Fruit fly (Drosophila melanogaster) whole organism, pupa: ENCODE data around the gene spi.

Experiments used
- CG10348 ChIP-seq: fragments of 200-800 bp; sonication (Bioruptor generic); IDR thresholded peaks from 2 replicates; pipeline ENCODE4 v1.3.6; 2022; ENCODE audit warnings: missing biosample characterization, missing genetic modification characterization
- CG12605 ChIP-seq: fragments of 200-800 bp; sonication (Bioruptor generic); IDR thresholded peaks from 2 replicates; pipeline ENCODE4 v1.3.6; 2022; ENCODE audit warnings: missing biosample characterization, missing genetic modification characterization
- CG13204 ChIP-seq: fragments of 200-800 bp; sonication (Bioruptor generic); optimal IDR thresholded peaks from 2 replicates; lab custom pipeline; 2018; ENCODE audit warnings: missing biosample characterization, mild to moderate bottlenecking, missing genetic modification characterization, moderate library complexity
- CG14655 ChIP-seq: fragments of 200-800 bp; sonication (Bioruptor generic); optimal IDR thresholded peaks from 3 replicates; lab custom pipeline; 2017; ENCODE audit warnings: mild to moderate bottlenecking, missing biosample characterization, missing genetic modification reagents, missing genetic modification characterization
- CG15710 ChIP-seq: fragments of 200-800 bp; sonication (Bioruptor generic); optimal IDR thresholded peaks from 2 replicates; lab custom pipeline; 2018; ENCODE audit warnings: missing biosample characterization, mild to moderate bottlenecking, missing genetic modification characterization, moderate library complexity
- CG17806 ChIP-seq: fragments of 200-800 bp; sonication (Bioruptor generic); optimal IDR thresholded peaks from 2 replicates; lab custom pipeline; 2018; ENCODE audit warnings: missing biosample characterization, mild to moderate bottlenecking, missing genetic modification characterization, moderate library complexity
- CG32121 ChIP-seq: fragments of 200-800 bp; sonication (Bioruptor generic); IDR thresholded peaks from 2 replicates; pipeline ENCODE4 v1.3.6; 2022; ENCODE audit warnings: missing biosample characterization, missing genetic modification characterization
- CG34367 ChIP-seq: fragments of 200-800 bp; sonication (Bioruptor generic); optimal IDR thresholded peaks from 2 replicates; lab custom pipeline; 2018; ENCODE audit warnings: missing biosample characterization, mild to moderate bottlenecking, missing genetic modification characterization
- CG4496 ChIP-seq: fragments of 200-800 bp; sonication (Bioruptor generic); IDR thresholded peaks from 3 replicates; pipeline ENCODE4 v1.3.6; 2022; ENCODE audit warnings: missing biosample characterization, missing genetic modification characterization
- CG8159 ChIP-seq: fragments of 200-800 bp; sonication (Bioruptor generic); optimal IDR thresholded peaks from 3 replicates; lab custom pipeline; 2018; ENCODE audit warnings: missing biosample characterization, mild to moderate bottlenecking, missing genetic modification characterization, moderate library complexity
- CG8301 ChIP-seq: fragments of 200-800 bp; sonication (Bioruptor generic); optimal IDR thresholded peaks from 2 replicates; lab custom pipeline; 2018; ENCODE audit warnings: missing biosample characterization, mild to moderate bottlenecking, missing genetic modification characterization
- CG9948 ChIP-seq: fragments of 200-800 bp; sonication (Bioruptor generic); optimal IDR thresholded peaks from 2 replicates; lab custom pipeline; 2018; ENCODE audit warnings: missing biosample characterization, mild to moderate bottlenecking, missing genetic modification characterization, moderate library complexity
- D1 ChIP-seq: fragments of 200-800 bp; sonication (Bioruptor generic); optimal IDR thresholded peaks from 2 replicates; lab custom pipeline; 2018; ENCODE audit warnings: missing biosample characterization, mild to moderate bottlenecking, missing genetic modification characterization, moderate library complexity
- EcR ChIP-seq: fragments of 200-800 bp; sonication (Bioruptor generic); optimal IDR thresholded peaks from 3 replicates; lab custom pipeline; 2019; ENCODE audit warnings: missing biosample characterization, missing genetic modification characterization, mild to moderate bottlenecking, moderate library complexity, missing genetic modification reagents
- Ets98B ChIP-seq: fragments of 200-800 bp; sonication (Bioruptor generic); IDR thresholded peaks from 2 replicates; pipeline ENCODE4 v1.3.6; 2022; ENCODE audit warnings: missing biosample characterization, missing genetic modification characterization
- Pif1A ChIP-seq: fragments of 200-800 bp; sonication (Bioruptor generic); optimal IDR thresholded peaks from 3 replicates; lab custom pipeline; 2016; ENCODE audit warnings: missing biosample characterization, missing genetic modification characterization
- Pif1B ChIP-seq: fragments of 200-800 bp; sonication (Bioruptor generic); optimal IDR thresholded peaks from 3 replicates; lab custom pipeline; 2016; ENCODE audit warnings: missing biosample characterization, missing genetic modification characterization
- Snoo ChIP-seq: fragments of 200-800 bp; sonication (Bioruptor generic); optimal IDR thresholded peaks from 3 replicates; lab custom pipeline; 2017; ENCODE audit warnings: missing biosample characterization, mild to moderate bottlenecking, missing genetic modification characterization, inconsistent platforms
- fd96Ca ChIP-seq: fragments of 200-800 bp; sonication (Bioruptor generic); IDR thresholded peaks from 3 replicates; pipeline ENCODE4 v1.3.6; 2022; ENCODE audit warnings: missing biosample characterization, missing genetic modification characterization
- gl ChIP-seq: fragments of 200-800 bp; sonication (Bioruptor generic); optimal IDR thresholded peaks from 2 replicates; lab custom pipeline; 2018; ENCODE audit warnings: missing biosample characterization, mild to moderate bottlenecking, missing genetic modification characterization
- rn ChIP-seq: fragments of 200-800 bp; sonication (Bioruptor generic); IDR thresholded peaks from 2 replicates; pipeline ENCODE4 v1.3.6; 2022; ENCODE audit warnings: missing biosample characterization, missing genetic modification characterization

spi gene

dm6 chr2L:19572496-19573317 lies 4.4 kb downstream of the spi start:
- TF ChIP-seq Pif1B (GFP tag; lab: Kevin White, UChicago), result peak; percentile 92
- TF ChIP-seq CG9948 (tag; lab: Kevin White, UChicago), result peak; percentile 93
- peak; percentile 50; the same call in 1 of the 2 replicates for TF ChIP-seq CG12605 (GFP tag; lab: Robert Waterston, UW)
- TF ChIP-seq rn, result peak; percentile 28; the same call in 1 of the 2 replicates
- peak; percentile 83 for TF ChIP-seq gl (tag; lab: Kevin White, UChicago)
- TF ChIP-seq CG32121 (GFP tag; lab: Robert Waterston, UW), result peak; percentile 78
- TF ChIP-seq Ets98B (GFP tag; lab: Robert Waterston, UW), result peak; percentile 71
- peak; percentile 89 for TF ChIP-seq D1 (tag; lab: Kevin White, UChicago)
- peak; percentile 96 for TF ChIP-seq CG8301 (tag; lab: Kevin White, UChicago)
- TF ChIP-seq Pif1A (GFP tag; lab: Kevin White, UChicago), result peak; percentile 95
- peak; percentile 91 for TF ChIP-seq Snoo (tag; lab: Kevin White, UChicago)
- TF ChIP-seq CG14655 (GFP tag; lab: Kevin White, UChicago), result peak; percentile 96
- peak; percentile 89 for TF ChIP-seq CG34367
- peak; percentile 93 for TF ChIP-seq CG17806
- TF ChIP-seq CG15710, result peak; percentile 92
- TF ChIP-seq CG8159 (tag; lab: Kevin White, UChicago), result peak; percentile 95
- peak; percentile 96 for TF ChIP-seq EcR (GFP tag; lab: Kevin White, UChicago)
- peak; percentile 60; the same call in 2 of the 3 replicates for TF ChIP-seq CG4496 (GFP tag; lab: Robert Waterston, UW)
- TF ChIP-seq CG10348 (GFP tag; lab: Robert Waterston, UW), result no peak; the same call in none of the 2 replicates
- peak; percentile 83 for TF ChIP-seq CG13204 (GFP tag; lab: Kevin White, UChicago)
- TF ChIP-seq fd96Ca (GFP tag; lab: Robert Waterston, UW), result peak; percentile 59; the same call in 1 of the 3 replicates

DNA sequence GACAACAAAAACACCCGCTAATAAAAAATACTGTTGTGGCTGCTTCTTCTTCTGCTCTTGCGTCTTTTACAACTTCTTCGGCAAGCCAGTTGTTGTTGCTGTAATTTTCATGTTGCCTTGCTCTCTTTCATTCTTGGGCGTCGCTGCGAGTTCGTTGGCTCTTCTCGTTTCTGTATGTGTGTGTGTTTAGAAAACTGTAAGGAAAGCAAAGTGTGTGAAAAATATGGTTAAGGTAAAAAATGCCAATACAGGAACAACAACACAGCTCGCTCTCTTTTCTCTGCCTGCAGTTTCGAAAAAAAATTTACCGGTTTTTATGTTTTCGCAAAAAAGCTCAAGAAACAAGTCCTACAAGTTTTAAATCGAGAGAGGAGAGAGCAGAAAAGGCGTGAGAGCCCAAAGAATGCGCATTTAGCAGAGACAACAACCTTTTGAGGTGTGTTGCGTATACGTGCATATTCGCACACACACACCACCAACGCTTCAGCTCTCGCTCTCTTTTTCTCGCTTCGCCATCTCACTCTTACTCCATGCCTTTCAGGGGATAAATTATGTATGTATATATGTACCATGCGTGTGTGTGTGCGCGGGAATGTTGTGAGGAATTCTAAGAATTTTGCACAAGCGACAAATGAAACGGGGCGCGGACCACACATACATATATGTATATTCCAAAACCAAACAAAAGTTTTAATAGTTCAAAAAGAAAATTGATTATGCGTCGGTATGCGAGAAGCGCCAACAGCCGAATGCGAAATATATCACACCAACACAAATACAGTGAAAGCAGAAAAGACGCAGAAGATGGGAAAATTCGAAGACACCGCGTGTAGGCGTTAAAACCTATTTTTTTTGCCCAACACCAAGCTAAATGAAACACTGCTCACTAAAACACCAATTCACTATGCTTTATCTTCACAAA lies 5.3 kb downstream of the spi start:
- no peak for TF ChIP-seq CG34367
- TF ChIP-seq Ets98B (GFP tag; lab: Robert Waterston, UW), result peak; percentile 68
- TF ChIP-seq CG13204 (GFP tag; lab: Kevin White, UChicago), result no peak
- TF ChIP-seq Pif1A (GFP tag; lab: Kevin White, UChicago), result no peak
- peak; percentile 98 for TF ChIP-seq EcR (GFP tag; lab: Kevin White, UChicago)
- no peak for TF ChIP-seq CG4496 (GFP tag; lab: Robert Waterston, UW)
- TF ChIP-seq CG8301 (tag; lab: Kevin White, UChicago), result no peak
- peak; percentile 49; the same call in 1 of the 2 replicates for TF ChIP-seq CG32121 (GFP tag; lab: Robert Waterston, UW)
- TF ChIP-seq Snoo (tag; lab: Kevin White, UChicago), result no peak
- no peak for TF ChIP-seq D1 (tag; lab: Kevin White, UChicago)
- no peak for TF ChIP-seq rn
- TF ChIP-seq CG8159 (tag; lab: Kevin White, UChicago), result no peak
- peak; percentile 14 for TF ChIP-seq Pif1B (GFP tag; lab: Kevin White, UChicago)
- TF ChIP-seq gl (tag; lab: Kevin White, UChicago), result no peak
- peak; percentile 27 for TF ChIP-seq CG14655 (GFP tag; lab: Kevin White, UChicago)
- TF ChIP-seq fd96Ca (GFP tag; lab: Robert Waterston, UW), result no peak; the same call in 2 of the 3 replicates
- TF ChIP-seq CG12605 (GFP tag; lab: Robert Waterston, UW), result peak; percentile 55; the same call in 1 of the 2 replicates
- TF ChIP-seq CG9948 (tag; lab: Kevin White, UChicago), result no peak
- TF ChIP-seq CG10348 (GFP tag; lab: Robert Waterston, UW), result no peak
- TF ChIP-seq CG15710, result no peak
- TF ChIP-seq CG17806, result no peak
- TF ChIP-seq, all 21 proteins: peak for 6

DNA sequence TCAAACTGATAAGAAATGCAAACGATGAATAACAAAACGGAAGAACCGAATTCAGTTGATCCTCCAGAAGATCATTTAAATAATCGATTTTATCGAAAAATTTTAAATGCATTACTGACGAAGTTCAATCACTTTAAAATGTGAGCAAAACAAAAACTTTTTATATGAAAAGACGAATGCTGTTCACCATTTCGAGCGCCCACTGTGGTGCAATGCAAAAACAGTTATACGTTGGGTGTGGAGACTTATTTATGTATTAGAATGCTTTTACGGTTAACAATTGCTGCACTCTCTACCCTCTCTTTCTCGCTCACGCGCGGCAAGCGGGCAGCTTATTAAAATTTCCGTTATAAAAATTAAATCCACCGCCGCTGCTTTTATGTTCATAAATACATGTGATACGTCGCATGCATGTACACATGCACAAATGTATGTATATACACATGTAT lies 6.3 kb downstream of the spi start:
- TF ChIP-seq CG8301 (tag; lab: Kevin White, UChicago) (peak; percentile 37), CG10348 (GFP tag; lab: Robert Waterston, UW) (no peak), CG15710 (no peak), CG17806 (no peak), Pif1A (GFP tag; lab: Kevin White, UChicago) (peak; percentile 42), gl (tag; lab: Kevin White, UChicago) (no peak), D1 (tag; lab: Kevin White, UChicago) (no peak), Pif1B (GFP tag; lab: Kevin White, UChicago) (no peak), EcR (GFP tag; lab: Kevin White, UChicago) (no peak), Snoo (tag; lab: Kevin White, UChicago) (peak; percentile 1), CG12605 (GFP tag; lab: Robert Waterston, UW) (no peak), CG8159 (tag; lab: Kevin White, UChicago) (peak; percentile 25), CG13204 (GFP tag; lab: Kevin White, UChicago) (no peak), CG34367 (no peak), rn (no peak), CG4496 (GFP tag; lab: Robert Waterston, UW) (peak; percentile 81), fd96Ca (GFP tag; lab: Robert Waterston, UW) (0 out of 3 replicates have a peak, but pooled peaks have one; percentile 43), CG32121 (GFP tag; lab: Robert Waterston, UW) (peak; percentile 49), Ets98B (GFP tag; lab: Robert Waterston, UW) (peak; percentile 25), CG14655 (GFP tag; lab: Kevin White, UChicago) (peak; percentile 61), CG9948 (tag; lab: Kevin White, UChicago) (no peak)
